Worm (Caenorhabditis elegans): ENCODE measurements around the gene fli-1.

ce11 chrIII:8689143-8689542 lies 5.6 kb upstream of the fli-1 start:
- no peak for TF ChIP-seq ztf-23 (GFP tag; IDR thresholded peaks at IDR 0.05)
- no peak for TF ChIP-seq med-1 (GFP tag; optimal IDR thresholded peaks at IDR 0.05; ENCODE audit: insufficient read depth)
- no peak for TF ChIP-seq T22C8.4 (GFP tag; IDR thresholded peaks at IDR 0.05)
- TF ChIP-seq flt-1 (GFP tag; IDR thresholded peaks at IDR 0.05): no peak
- TF ChIP-seq tab-1 (GFP tag; IDR thresholded peaks at IDR 0.05): no peak
- no peak for TF ChIP-seq cog-1 (tag; optimal IDR thresholded peaks at IDR 0.05)
